Fruit fly (Drosophila melanogaster) whole organism: ENCODE results near the gene CCHa1.

ENCODE experiments used
- Dll ChIP-seq: fragments of >200 bp; optimal IDR thresholded peaks from 2 replicates; lab custom pipeline; 2017
- EcR ChIP-seq, 2 experiments: fragments of >200 bp; optimal IDR thresholded peaks; 2 replicates each; lab custom pipeline; 2017; ENCODE audit warnings: missing biosample characterization in 2 of 2, missing genetic modification characterization in 2 of 2, missing genetic modification reagents in 2 of 2
- pan ChIP-seq: fragments of >200 bp; optimal IDR thresholded peaks from 2 replicates; lab custom pipeline; 2017
- psq ChIP-seq: fragments of >200 bp; optimal IDR thresholded peaks from 2 replicates; lab custom pipeline; 2017
- usp ChIP-seq: fragments of >200 bp; optimal IDR thresholded peaks from 2 replicates; lab custom pipeline; 2017; ENCODE audit warnings: missing biosample characterization, missing genetic modification characterization, mixed read lengths

DNA sequence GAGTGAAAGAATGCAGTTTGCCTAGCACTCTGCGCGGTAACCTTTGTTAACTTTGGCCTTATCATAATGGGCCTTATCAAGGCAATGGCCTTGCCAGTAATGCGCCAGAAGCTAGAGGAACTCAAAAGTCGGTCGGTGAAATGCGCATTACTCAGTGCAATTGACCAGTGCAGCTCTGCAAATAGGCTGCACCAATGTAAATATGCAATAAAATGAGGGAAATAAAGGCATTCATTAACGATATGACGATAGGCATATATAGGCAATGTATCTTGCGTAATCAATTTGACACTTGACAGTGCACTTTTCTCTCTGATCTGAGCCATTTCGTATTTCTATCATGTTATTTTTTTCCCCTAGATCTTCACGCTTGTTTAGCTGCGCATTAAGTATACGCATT, 26.5 kb downstream of the CCHa1 start:
- TF ChIP-seq pan (lab: Kevin White, UChicago), result no peak
- TF ChIP-seq EcR (GFP tag; optimal IDR thresholded peaks at IDR 0.05; lab: Kevin White, UChicago), result no peak
- TF ChIP-seq psq, result no peak
- TF ChIP-seq usp, result no peak
- TF ChIP-seq Dll (lab: Kevin White, UChicago), result no peak
